Worm (Caenorhabditis elegans) whole organism, L1 larva: Measurements from ENCODE around the gene F20H11.1.

Experiments
- ceh-82 ChIP-seq, 3 experiments: fragments of 150-350 bp in 1 of 3; sonication (generic microtip) in 2 of 3; optimal IDR thresholded peaks; 2 replicates each; lab custom pipeline; 2014 to 2017; ENCODE audit warnings: missing biosample characterization in 3 of 3, missing genetic modification characterization in 3 of 3
- efl-3 ChIP-seq: fragments of 200-800 bp; sonication (Bioruptor generic); optimal IDR thresholded peaks from 2 replicates; lab custom pipeline; 2018; ENCODE audit warnings: mild to moderate bottlenecking, missing genetic modification characterization, missing compliant biosample characterization
- hlh-17 ChIP-seq: fragments of 200-800 bp; sonication (Bioruptor generic); optimal IDR thresholded peaks from 2 replicates; lab custom pipeline; 2018; ENCODE audit warnings: missing genetic modification characterization, mild to moderate bottlenecking, missing compliant biosample characterization, moderate library complexity, borderline replicate concordance
- lin-13 ChIP-seq: fragments of 150-350 bp; optimal IDR thresholded peaks from 2 replicates; lab custom pipeline; 2014; ENCODE audit warnings: missing biosample characterization, missing genetic modification reagents, missing genetic modification characterization
- lin-39 ChIP-seq: fragments of 150-350 bp; optimal IDR thresholded peaks from 2 replicates; lab custom pipeline; 2014; ENCODE audit warnings: missing biosample characterization, missing genetic modification reagents, missing genetic modification characterization
- pqm-1 ChIP-seq: sonication (generic microtip); optimal IDR thresholded peaks from 3 replicates; lab custom pipeline; 2017; ENCODE audit warnings: missing biosample characterization, missing genetic modification characterization
- ztf-11 ChIP-seq, 2 experiments: sonication (generic microtip); optimal IDR thresholded peaks; 2 replicates each; lab custom pipeline; 2016 to 2017; ENCODE audit warnings: missing genetic modification characterization in 2 of 2, missing biosample characterization in 1 of 2, missing compliant biosample characterization in 1 of 2

DNA sequence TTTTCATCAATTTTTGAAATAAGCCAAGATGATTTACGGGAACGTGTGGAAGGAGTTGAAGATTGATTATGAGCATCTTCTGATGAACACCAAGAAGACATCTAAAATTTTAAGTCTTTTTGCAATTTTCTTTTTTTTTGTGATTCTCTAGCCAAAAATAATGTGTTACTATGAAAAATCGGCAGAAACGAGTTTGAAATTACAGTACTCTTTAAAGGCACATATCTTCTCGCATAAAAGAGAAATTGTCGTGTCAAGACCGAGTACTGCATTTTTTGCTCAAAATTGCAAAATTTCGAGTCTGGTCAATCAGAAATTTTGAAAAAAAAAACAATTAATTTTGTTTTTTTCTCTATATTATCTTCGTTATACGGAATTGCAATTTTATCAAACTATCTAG lies at the start of gene F20H11.1:
- no peak for TF ChIP-seq efl-3 (GFP tag; lab: Kevin White, UChicago)
- no peak for TF ChIP-seq ztf-11 (tag; optimal IDR thresholded peaks at IDR 0.05; lab: Kevin White, UChicago)
- no peak for TF ChIP-seq pqm-1 (tag; lab: Kevin White, UChicago)
- no peak for TF ChIP-seq hlh-17
- TF ChIP-seq lin-39 (tag; lab: Kevin White, UChicago): no peak
- TF ChIP-seq lin-13 (GFP tag; lab: Kevin White, UChicago): no peak
- no peak for TF ChIP-seq ceh-82 (tag; optimal IDR thresholded peaks at IDR 0.05; lab: Kevin White, UChicago)
